Fruit fly (Drosophila melanogaster) whole organism, adult: ENCODE results near the gene CG1896.
A peak's percentile ranks its signal among the peaks of the same experiment; 100 is the strongest.

Experiments
- CG1620 ChIP-seq: fragments of 200-800 bp; sonication (Bioruptor generic); optimal IDR thresholded peaks from 2 replicates; lab custom pipeline; 2016; ENCODE audit warnings: missing biosample characterization, missing genetic modification characterization
- CG33017 ChIP-seq: fragments of 200-800 bp; sonication (Bioruptor generic); optimal IDR thresholded peaks from 2 replicates; lab custom pipeline; 2018; ENCODE audit warnings: missing biosample characterization, mild to moderate bottlenecking, missing genetic modification characterization, moderate library complexity
- CG5204 ChIP-seq: fragments of 200-800 bp; sonication (Bioruptor generic); optimal IDR thresholded peaks from 2 replicates; lab custom pipeline; 2016; ENCODE audit warnings: missing biosample characterization, missing genetic modification characterization
- CG7045 ChIP-seq: fragments of 200-800 bp; sonication (Bioruptor generic); optimal IDR thresholded peaks from 2 replicates; lab custom pipeline; 2017; ENCODE audit warnings: missing biosample characterization, mild to moderate bottlenecking, missing genetic modification characterization
- Mnt ChIP-seq: fragments of 200-800 bp; sonication (Bioruptor generic); optimal IDR thresholded peaks from 2 replicates; lab custom pipeline; 2016; ENCODE audit warnings: missing biosample characterization, mild to moderate bottlenecking, missing genetic modification characterization
- cic ChIP-seq: fragments of 200-800 bp; sonication (Bioruptor generic); optimal IDR thresholded peaks from 2 replicates; lab custom pipeline; 2017; ENCODE audit warnings: missing biosample characterization, mild to moderate bottlenecking, missing genetic modification characterization, moderate library complexity
- ovo ChIP-seq: fragments of 200-800 bp; sonication (Bioruptor generic); optimal IDR thresholded peaks from 2 replicates; lab custom pipeline; 2016; ENCODE audit warnings: missing biosample characterization, missing genetic modification characterization
- tj ChIP-seq: fragments of 200-800 bp; sonication (Bioruptor generic); optimal IDR thresholded peaks from 3 replicates; lab custom pipeline; 2017; ENCODE audit warnings: missing biosample characterization, mild to moderate bottlenecking, missing genetic modification characterization, moderate library complexity

DNA sequence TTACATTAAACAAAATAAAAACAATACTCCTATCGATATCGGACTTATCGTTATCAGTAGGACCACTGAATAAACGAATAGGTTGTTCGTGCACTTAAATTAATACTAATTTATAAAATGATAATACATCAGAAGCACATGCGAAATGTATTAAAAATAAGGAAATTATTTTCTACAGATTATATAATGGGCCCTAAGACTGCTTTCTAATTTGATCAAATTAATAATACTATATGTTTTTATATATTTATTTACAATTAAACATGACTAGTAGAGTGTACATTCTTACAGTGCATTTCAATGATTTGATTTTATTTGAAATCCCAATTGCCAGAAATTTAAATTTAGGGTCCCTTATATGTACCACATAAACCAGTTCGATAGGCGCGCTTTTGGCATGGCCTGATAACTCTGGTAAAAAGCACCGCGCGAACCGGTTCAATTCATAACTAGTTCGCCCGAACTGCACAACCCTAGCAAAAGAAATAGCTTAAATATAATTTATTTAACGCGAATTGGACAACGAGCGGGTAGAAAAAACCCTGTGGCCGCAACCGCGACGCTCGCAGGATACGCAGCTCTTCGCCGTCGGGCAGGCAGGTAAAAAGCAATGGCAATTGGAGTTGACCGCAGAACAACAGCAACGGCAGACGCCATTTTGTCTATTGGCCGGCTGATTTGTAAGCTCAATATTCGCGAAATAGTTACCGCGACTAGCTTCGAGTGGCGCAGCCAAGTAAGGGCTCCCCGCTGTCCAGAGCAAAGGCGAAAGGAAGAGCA, 32.7 kb downstream of the CG1896 start, which contains the start of the genes CG2126 and faf:
- TF ChIP-seq CG7045 (peak; percentile 76), ovo (GFP tag; lab: Kevin White, UChicago) (peak; percentile 48), tj (GFP tag; lab: Kevin White, UChicago) (peak; percentile 47), Mnt (GFP tag; lab: Kevin White, UChicago) (peak; percentile 60), CG1620 (GFP tag; lab: Kevin White, UChicago) (peak; percentile 72), CG33017 (tag; lab: Kevin White, UChicago) (peak; percentile 76), CG5204 (no peak), cic (GFP tag; lab: Kevin White, UChicago) (peak; percentile 29)
